Worm (Caenorhabditis elegans) whole organism, L3 larva: ENCODE measurements around the gene F07C3.9.

Experiments
- R02D3.7 ChIP-seq: fragments of 150-350 bp; optimal IDR thresholded peaks from 2 replicates; lab custom pipeline; 2014; ENCODE audit warnings: missing biosample characterization, missing genetic modification characterization
- ZK546.5 ChIP-seq: sonication (generic microtip); optimal IDR thresholded peaks from 2 replicates; lab custom pipeline; 2017; ENCODE audit warnings: missing biosample characterization, missing genetic modification characterization
- ama-1 ChIP-seq: fragments of 150-350 bp; optimal IDR thresholded peaks from 2 replicates; lab custom pipeline; 2018
- ceh-16 ChIP-seq: sonication (generic microtip); optimal IDR thresholded peaks from 2 replicates; lab custom pipeline; 2017; ENCODE audit warnings: missing biosample characterization, missing genetic modification characterization
- ceh-28 ChIP-seq: fragments of 150-350 bp; optimal IDR thresholded peaks from 2 replicates; lab custom pipeline; 2014; ENCODE audit warnings: missing biosample characterization, missing genetic modification reagents, missing genetic modification characterization
- ceh-82 ChIP-seq: fragments of 150-350 bp; optimal IDR thresholded peaks from 2 replicates; lab custom pipeline; 2014; ENCODE audit warnings: missing biosample characterization, missing genetic modification characterization
- ceh-9 ChIP-seq: sonication (generic microtip); optimal IDR thresholded peaks from 2 replicates; lab custom pipeline; 2018; ENCODE audit warnings: missing biosample characterization, missing genetic modification characterization
- egl-27 ChIP-seq: sonication (generic microtip); optimal IDR thresholded peaks from 4 replicates; lab custom pipeline; 2017; ENCODE audit warnings: missing biosample characterization, missing genetic modification reagents, missing genetic modification characterization
- elt-1 ChIP-seq: fragments of 150-350 bp; optimal IDR thresholded peaks from 2 replicates; lab custom pipeline; 2014; ENCODE audit warnings: missing biosample characterization, missing genetic modification characterization
- elt-2 ChIP-seq: sonication (generic microtip); optimal IDR thresholded peaks from 2 replicates; lab custom pipeline; 2016; ENCODE audit warnings: missing genetic modification reagents, mild to moderate bottlenecking, missing genetic modification characterization, missing compliant biosample characterization
- eor-1 ChIP-seq, 2 experiments: fragments of 150-350 bp; optimal IDR thresholded peaks; 2 replicates each; lab custom pipeline; 2014 to 2018; ENCODE audit warnings: missing biosample characterization in 2 of 2, missing genetic modification characterization in 2 of 2
- fkh-2 ChIP-seq: fragments of 150-350 bp; optimal IDR thresholded peaks from 2 replicates; lab custom pipeline; 2014; ENCODE audit warnings: missing biosample characterization, missing genetic modification reagents, missing genetic modification characterization
- hmg-11 ChIP-seq: sonication (generic microtip); optimal IDR thresholded peaks from 2 replicates; lab custom pipeline; 2016; ENCODE audit warnings: missing genetic modification characterization, missing compliant biosample characterization
- jun-1 ChIP-seq: fragments of 150-350 bp; optimal IDR thresholded peaks from 2 replicates; lab custom pipeline; 2014; ENCODE audit warnings: missing biosample characterization, missing genetic modification reagents, missing genetic modification characterization
- lin-15B ChIP-seq: fragments of 150-350 bp; optimal IDR thresholded peaks from 2 replicates; lab custom pipeline; 2014; ENCODE audit warnings: missing biosample characterization, missing genetic modification characterization
- lsy-12 ChIP-seq: sonication (generic microtip); optimal IDR thresholded peaks from 2 replicates; lab custom pipeline; 2016; ENCODE audit warnings: mild to moderate bottlenecking, missing genetic modification characterization, missing compliant biosample characterization
- mml-1 ChIP-seq: fragments of 150-350 bp; sonication (generic microtip); optimal IDR thresholded peaks from 3 replicates; lab custom pipeline; 2014; ENCODE audit warnings: missing biosample characterization, missing genetic modification characterization
- nfya-1 ChIP-seq: sonication (generic microtip); optimal IDR thresholded peaks from 2 replicates; lab custom pipeline; 2017; ENCODE audit warnings: missing genetic modification characterization, mild to moderate bottlenecking, missing compliant biosample characterization, antibody characterized with exemption, moderate library complexity; ENCODE audit not compliant: insufficient read depth
- nhr-11 ChIP-seq: fragments of 150-350 bp; optimal IDR thresholded peaks from 2 replicates; lab custom pipeline; 2014; ENCODE audit warnings: missing biosample characterization, missing genetic modification characterization
- nhr-12 ChIP-seq: fragments of 150-350 bp; optimal IDR thresholded peaks from 2 replicates; lab custom pipeline; 2014; ENCODE audit warnings: missing biosample characterization, missing genetic modification characterization
- nhr-23 ChIP-seq: fragments of 150-350 bp; optimal IDR thresholded peaks from 2 replicates; lab custom pipeline; 2014; ENCODE audit warnings: missing biosample characterization, missing genetic modification reagents, missing genetic modification characterization
- nhr-25 ChIP-seq: sonication (generic microtip); optimal IDR thresholded peaks from 2 replicates; lab custom pipeline; 2017; ENCODE audit warnings: missing biosample characterization, missing genetic modification characterization
- nhr-43 ChIP-seq: sonication (generic microtip); optimal IDR thresholded peaks from 2 replicates; lab custom pipeline; 2016; ENCODE audit warnings: mild to moderate bottlenecking, missing genetic modification characterization, missing compliant biosample characterization; ENCODE audit not compliant: poor library complexity, severe bottlenecking
- nhr-67 ChIP-seq: fragments of 150-350 bp; optimal IDR thresholded peaks from 2 replicates; lab custom pipeline; 2014; ENCODE audit warnings: missing biosample characterization, missing genetic modification characterization
- nhr-76 ChIP-seq: fragments of 150-350 bp; sonication (generic microtip); optimal IDR thresholded peaks from 5 replicates; lab custom pipeline; 2014; ENCODE audit warnings: missing biosample characterization, missing genetic modification characterization
- nhr-77 ChIP-seq: fragments of 150-350 bp; optimal IDR thresholded peaks from 2 replicates; lab custom pipeline; 2014; ENCODE audit warnings: missing biosample characterization, missing genetic modification characterization
- pha-4 ChIP-seq: fragments of 150-350 bp; optimal IDR thresholded peaks from 2 replicates; lab custom pipeline; 2014; ENCODE audit warnings: missing biosample characterization, missing genetic modification reagents, missing genetic modification characterization
- pqm-1 ChIP-seq: fragments of 150-350 bp; optimal IDR thresholded peaks from 2 replicates; lab custom pipeline; 2017; ENCODE audit warnings: missing biosample characterization, missing genetic modification characterization, inconsistent platforms
- sea-2 ChIP-seq: fragments of 150-350 bp; sonication (generic microtip); optimal IDR thresholded peaks from 4 replicates; lab custom pipeline; 2014; ENCODE audit warnings: missing biosample characterization, missing genetic modification reagents, missing genetic modification characterization
- snpc-4 ChIP-seq: fragments of 150-350 bp; optimal IDR thresholded peaks from 2 replicates; lab custom pipeline; 2014; ENCODE audit warnings: missing biosample characterization, missing genetic modification characterization
- tbx-2 ChIP-seq: sonication (generic microtip); optimal IDR thresholded peaks from 2 replicates; lab custom pipeline; 2016; ENCODE audit warnings: mild to moderate bottlenecking, missing genetic modification characterization, missing compliant biosample characterization
- unc-39 ChIP-seq: sonication (generic microtip); optimal IDR thresholded peaks from 4 replicates; lab custom pipeline; 2017; ENCODE audit warnings: missing biosample characterization, missing genetic modification characterization

The F07C3.9 gene

DNA sequence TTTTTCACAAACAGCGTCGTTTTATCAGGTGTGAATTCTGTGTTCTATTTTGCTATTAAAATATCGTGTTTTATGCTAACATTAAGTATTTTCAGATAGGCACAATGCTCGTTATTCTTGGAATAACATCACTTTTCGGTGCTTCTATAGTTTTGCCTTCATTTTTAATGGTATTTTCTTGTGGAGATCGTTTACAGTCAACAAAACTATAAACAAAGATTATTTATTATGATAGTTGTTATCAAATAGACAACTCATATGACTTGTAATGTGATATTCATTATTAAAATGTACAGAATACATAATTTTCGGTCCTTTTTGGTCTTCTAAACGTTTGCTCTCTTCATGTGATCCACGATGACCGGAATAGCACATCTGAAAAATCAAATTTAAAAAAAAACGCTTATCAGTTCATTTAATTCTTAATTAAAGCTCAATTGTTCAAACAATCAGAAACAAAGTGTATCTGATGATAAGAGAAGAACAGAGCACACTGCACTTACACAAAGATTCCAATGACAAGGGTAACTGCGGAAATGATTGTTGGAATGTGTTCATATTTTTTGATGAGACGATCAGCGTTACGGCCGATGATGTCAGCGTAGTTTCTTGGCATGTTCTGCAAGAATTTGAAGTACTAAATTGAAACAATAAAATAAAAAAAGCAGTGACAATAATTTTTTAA lies at the start of gene F07C3.9:
Gene F07C3.9 (minus strand): TSS at position 635 of the 685 bp plus-strand sequence.
- TF ChIP-seq pqm-1: peak; percentile 95
- no peak for TF ChIP-seq nhr-12 (tag; lab: Kevin White, UChicago)
- TF ChIP-seq pha-4 (tag; lab: Kevin White, UChicago): peak; percentile 60
- TF ChIP-seq unc-39: no peak
- no peak for TF ChIP-seq nhr-43 (tag; lab: Kevin White, UChicago)
- TF ChIP-seq egl-27 (tag; lab: Kevin White, UChicago): no peak
- peak; percentile 87 for TF ChIP-seq elt-2 (tag; lab: Kevin White, UChicago)
- no peak for TF ChIP-seq mml-1 (tag; lab: Kevin White, UChicago)
- TF ChIP-seq ceh-9 (tag; lab: Kevin White, UChicago): no peak
- TF ChIP-seq nhr-25 (tag; lab: Kevin White, UChicago): no peak
- no peak for TF ChIP-seq lin-15B (tag; lab: Kevin White, UChicago)
- TF ChIP-seq nfya-1 (tag; lab: Kevin White, UChicago): no peak

- TF ChIP-seq R02D3.7 (tag; lab: Kevin White, UChicago) (no peak), lsy-12 (tag; lab: Kevin White, UChicago) (no peak), lin-15B (tag; lab: Kevin White, UChicago) (no peak)
These were observed 48.6 kb upstream of the F07C3.9 start, which contains the start of gene nhr-39 for ce11 chrV:9303026-9303425. TSS of gene nhr-39 (plus strand) at chrV:9303326.

DNA sequence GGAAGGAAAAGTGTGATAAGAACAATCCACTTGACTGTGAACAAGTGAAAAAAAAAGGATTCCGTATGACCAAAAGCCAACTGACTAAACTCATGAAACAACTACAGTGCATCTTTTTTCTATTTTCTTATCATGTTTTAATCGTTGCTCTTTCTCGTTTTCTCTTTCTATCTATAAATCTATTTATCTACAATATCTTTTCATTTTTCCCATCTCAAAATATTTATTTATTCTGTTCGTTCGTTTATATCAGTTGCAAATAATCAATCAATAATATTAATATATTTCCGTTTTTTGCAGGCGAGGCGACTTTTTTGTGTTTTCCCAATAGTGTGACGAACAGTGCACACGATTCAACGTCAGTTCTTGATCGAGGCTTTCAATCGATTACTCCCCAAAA lies 42.9 kb upstream of the F07C3.9 start, which contains the start of gene F44A2.5:
Gene F44A2.5 (plus strand): TSS at position 301 of the 400 bp plus-strand sequence.
- TF ChIP-seq ceh-28 (tag; lab: Kevin White, UChicago): no peak
- peak; percentile 23 for TF ChIP-seq pha-4 (tag; lab: Kevin White, UChicago)
- no peak for TF ChIP-seq snpc-4 (tag; lab: Kevin White, UChicago)
- TF ChIP-seq lin-15B (tag; lab: Kevin White, UChicago): no peak
- TF ChIP-seq, all 47 proteins: peak for 1

- TF ChIP-seq ama-1 (lab: Kevin White, UChicago) (no peak), pha-4 (tag; lab: Kevin White, UChicago) (peak; percentile 17)
These were observed 41.1 kb upstream of the F07C3.9 start for ce11 chrV:9295581-9295980.

DNA sequence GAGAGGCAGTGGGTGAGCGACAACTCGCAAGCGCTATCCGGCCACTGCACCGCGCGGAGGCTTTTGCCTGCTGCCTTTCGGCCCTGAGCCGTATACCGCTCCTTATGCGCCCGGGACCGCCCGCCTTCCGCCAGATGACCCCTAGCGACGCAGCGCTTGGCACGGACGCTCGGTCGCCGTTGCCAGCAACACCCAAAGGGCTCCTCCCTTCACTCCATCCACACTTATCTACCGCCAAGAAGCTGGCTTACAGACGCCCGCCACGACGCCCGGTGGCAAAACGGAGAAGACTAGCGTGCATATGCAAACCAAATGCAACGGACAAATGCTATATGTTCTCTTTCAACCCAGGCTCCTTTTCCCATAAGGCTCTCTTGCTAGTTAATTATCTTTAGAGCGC lies 38.9 kb upstream of the F07C3.9 start:
- TF ChIP-seq tbx-2: peak; percentile 16
- no peak for TF ChIP-seq nhr-12 (tag; lab: Kevin White, UChicago)
- no peak for TF ChIP-seq sea-2 (GFP tag; lab: Kevin White, UChicago)
- TF ChIP-seq fkh-2 (tag; lab: Kevin White, UChicago): no peak
- TF ChIP-seq nfya-1 (tag; lab: Kevin White, UChicago): peak; percentile 11
- no peak for TF ChIP-seq nhr-77 (tag; lab: Kevin White, UChicago)
- no peak for TF ChIP-seq nhr-25 (tag; lab: Kevin White, UChicago)
- no peak for TF ChIP-seq ceh-16 (tag; lab: Kevin White, UChicago)
- no peak for TF ChIP-seq unc-39
- no peak for TF ChIP-seq hmg-11

DNA sequence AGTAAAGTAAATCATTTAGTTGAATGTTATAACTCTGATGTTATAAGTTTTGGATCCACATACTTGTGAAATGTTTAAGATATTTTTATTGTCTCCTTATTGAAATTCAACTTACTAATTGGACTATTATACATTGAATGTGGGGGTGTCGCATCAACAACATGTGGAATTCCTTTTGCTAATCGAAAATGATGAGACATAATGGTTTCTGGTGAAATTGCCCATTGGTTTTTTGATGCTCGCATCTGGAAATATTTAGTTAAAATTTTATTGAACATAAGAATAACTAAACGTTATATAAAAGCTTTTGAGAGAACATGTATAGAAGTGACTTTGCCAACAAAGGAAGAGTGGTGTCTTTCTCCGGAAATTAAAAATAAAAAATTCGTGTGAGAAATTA lies 37.5 kb upstream of the F07C3.9 start, which contains the start of gene ZK682.7:
Gene ZK682.7 (minus strand): TSS at position 247 of the 400 bp plus-strand sequence.
- TF ChIP-seq jun-1 (tag; lab: Kevin White, UChicago): no peak
- TF ChIP-seq, all 47 proteins: peak for 0

ce11 chrV:9287460-9287859 lies 33.0 kb upstream of the F07C3.9 start, which contains the start of gene lron-2:
TSS of gene lron-2 (minus strand) at chrV:9287560.
- TF ChIP-seq snpc-4 (tag; lab: Kevin White, UChicago): no peak
- TF ChIP-seq ZK546.5: no peak
- no peak for TF ChIP-seq ceh-82 (tag; lab: Kevin White, UChicago)
- no peak for TF ChIP-seq nhr-25 (tag; lab: Kevin White, UChicago)
- TF ChIP-seq nhr-23 (tag; lab: Kevin White, UChicago): no peak
- no peak for TF ChIP-seq elt-2 (tag; lab: Kevin White, UChicago)
- TF ChIP-seq eor-1 (tag; optimal IDR thresholded peaks at IDR 0.05; lab: Kevin White, UChicago): no peak
- no peak for TF ChIP-seq jun-1 (tag; lab: Kevin White, UChicago)
- TF ChIP-seq ceh-9 (tag; lab: Kevin White, UChicago): no peak
- TF ChIP-seq nhr-76 (tag; lab: Kevin White, UChicago): no peak
- no peak for TF ChIP-seq pha-4 (tag; lab: Kevin White, UChicago)
- TF ChIP-seq nhr-11 (tag; lab: Kevin White, UChicago): no peak
- TF ChIP-seq elt-1 (tag; lab: Kevin White, UChicago): no peak
- no peak for TF ChIP-seq lsy-12 (tag; lab: Kevin White, UChicago)
- no peak for TF ChIP-seq hmg-11
- no peak for TF ChIP-seq ceh-16 (tag; lab: Kevin White, UChicago)
- TF ChIP-seq nhr-43 (tag; lab: Kevin White, UChicago): no peak
- no peak for TF ChIP-seq egl-27 (tag; lab: Kevin White, UChicago)
- TF ChIP-seq pqm-1: no peak
- no peak for TF ChIP-seq nhr-67
- TF ChIP-seq, all 47 proteins: peak for 0
